Fruit fly (Drosophila melanogaster) whole organism, wandering third instar larva: Measurements from ENCODE around the gene Dora.

Experiments
- Abd-B ChIP-seq: fragments of >200 bp; optimal IDR thresholded peaks from 2 replicates; lab custom pipeline; 2017; ENCODE audit warnings: missing biosample characterization, missing genetic modification characterization
- HLH106 ChIP-seq: fragments of 200-800 bp; optimal IDR thresholded peaks from 3 replicates; lab custom pipeline; 2019; ENCODE audit warnings: missing biosample characterization, mild to moderate bottlenecking, missing genetic modification characterization, moderate library complexity
- Hnf4 ChIP-seq: fragments of 200-800 bp; sonication (Bioruptor generic); optimal IDR thresholded peaks from 2 replicates; lab custom pipeline; 2016; ENCODE audit warnings: missing biosample characterization, mild to moderate bottlenecking, missing genetic modification characterization
- OdsH ChIP-seq: fragments of 200-800 bp; sonication (Bioruptor generic); optimal IDR thresholded peaks from 2 replicates; lab custom pipeline; 2016; ENCODE audit warnings: missing biosample characterization, mild to moderate bottlenecking, missing genetic modification characterization
- dsf ChIP-seq: sonication (Bioruptor generic); optimal IDR thresholded peaks from 2 replicates; lab custom pipeline; 2016; ENCODE audit warnings: missing biosample characterization, missing genetic modification characterization, borderline replicate concordance
- rgr ChIP-seq: fragments of 200-800 bp; sonication (Bioruptor generic); optimal IDR thresholded peaks from 3 replicates; lab custom pipeline; 2016; ENCODE audit warnings: missing biosample characterization, mild to moderate bottlenecking, missing genetic modification characterization

dm6 chrX:18917585-18917984 is 53.8 kb downstream of the Dora start:
- TF ChIP-seq Hnf4 (GFP tag; lab: Kevin White, UChicago) (no peak), HLH106 (tag; lab: Kevin White, UChicago) (peak; percentile 37), OdsH (GFP tag; lab: Kevin White, UChicago) (no peak), rgr (GFP tag; lab: Kevin White, UChicago) (peak; percentile 9), Abd-B (GFP tag; lab: Kevin White, UChicago) (no peak), dsf (GFP tag; lab: Kevin White, UChicago) (no peak)
